Worm (Caenorhabditis elegans): ENCODE results near the gene K01A12.4.

- no peak for TF ChIP-seq nhr-237 (tag; optimal IDR thresholded peaks at IDR 0.05)
- no peak for TF ChIP-seq nhr-25 (tag; optimal IDR thresholded peaks at IDR 0.05)
- no peak for TF ChIP-seq egl-27 (tag; optimal IDR thresholded peaks at IDR 0.05)
- TF ChIP-seq elt-1 (tag; optimal IDR thresholded peaks at IDR 0.05): no peak
- TF ChIP-seq unc-62 (GFP tag; optimal IDR thresholded peaks at IDR 0.05): no peak
- TF ChIP-seq snpc-4 (tag; optimal IDR thresholded peaks at IDR 0.05): no peak
Measured at ce11 chrX:8601235-8601634, 9.5 kb upstream of the K01A12.4 start, which contains the start of gene F18E9.1.
